Fruit fly (Drosophila melanogaster) whole organism, embryonic: Measurements from ENCODE around the gene SKIP.

Source experiments
- ATbp ChIP-seq: fragments of 200-800 bp; sonication (Bioruptor generic); optimal IDR thresholded peaks from 2 replicates; lab custom pipeline; 2017; ENCODE audit warnings: missing biosample characterization, mild to moderate bottlenecking, missing genetic modification characterization, missing genetic modification reagents
- CG12155 ChIP-seq: fragments of 200-800 bp; sonication (Bioruptor generic); optimal IDR thresholded peaks from 3 replicates; lab custom pipeline; 2016; ENCODE audit warnings: missing biosample characterization, missing genetic modification characterization
- CG13287 ChIP-seq: fragments of 200-800 bp; sonication (Bioruptor generic); IDR thresholded peaks from 2 replicates; pipeline ENCODE4 v1.3.6; 2022; ENCODE audit warnings: missing biosample characterization, missing genetic modification characterization; ENCODE audit not compliant: partially characterized antibody
- CG13894 ChIP-seq: fragments of 200-800 bp; sonication (Bioruptor generic); optimal IDR thresholded peaks from 3 replicates; lab custom pipeline; 2018; ENCODE audit warnings: missing biosample characterization, mild to moderate bottlenecking, missing genetic modification characterization, moderate library complexity
- CG16815 ChIP-seq: fragments of 200-800 bp; sonication (Bioruptor generic); optimal IDR thresholded peaks from 3 replicates; lab custom pipeline; 2017; ENCODE audit warnings: missing biosample characterization, mild to moderate bottlenecking, missing genetic modification characterization
- Chrac-16 ChIP-seq: fragments of 200-800 bp; sonication (Bioruptor generic); optimal IDR thresholded peaks from 3 replicates; lab custom pipeline; 2016; ENCODE audit warnings: missing biosample characterization, missing genetic modification characterization
- Hey ChIP-seq: fragments of 200-800 bp; sonication (Bioruptor generic); optimal IDR thresholded peaks from 3 replicates; lab custom pipeline; 2018; ENCODE audit warnings: missing biosample characterization, mild to moderate bottlenecking, missing genetic modification characterization
- Hr39 ChIP-seq: fragments of >200 bp; optimal IDR thresholded peaks from 2 replicates; lab custom pipeline; 2017
- crp ChIP-seq, 2 experiments: fragments of 200-800 bp; sonication (Bioruptor generic); optimal IDR thresholded peaks; 2 replicates in 1 of 2; 3 replicates in 1 of 2; lab custom pipeline; 2017; ENCODE audit warnings: missing biosample characterization in 2 of 2, missing genetic modification characterization in 2 of 2, mild to moderate bottlenecking in 1 of 2, moderate library complexity in 1 of 2
- ro ChIP-seq: fragments of 200-800 bp; sonication (Bioruptor generic); IDR thresholded peaks from 2 replicates; pipeline ENCODE4 v1.3.6; 2022; ENCODE audit warnings: missing biosample characterization, missing genetic modification characterization
- schlank ChIP-seq: fragments of 200-800 bp; sonication (Bioruptor generic); optimal IDR thresholded peaks from 2 replicates; lab custom pipeline; 2018; ENCODE audit warnings: missing biosample characterization, mild to moderate bottlenecking, missing genetic modification characterization
- unpg ChIP-seq: fragments of 200-800 bp; sonication (Bioruptor generic); optimal IDR thresholded peaks from 3 replicates; lab custom pipeline; 2018; ENCODE audit warnings: missing biosample characterization, mild to moderate bottlenecking, missing genetic modification characterization, moderate library complexity

DNA sequence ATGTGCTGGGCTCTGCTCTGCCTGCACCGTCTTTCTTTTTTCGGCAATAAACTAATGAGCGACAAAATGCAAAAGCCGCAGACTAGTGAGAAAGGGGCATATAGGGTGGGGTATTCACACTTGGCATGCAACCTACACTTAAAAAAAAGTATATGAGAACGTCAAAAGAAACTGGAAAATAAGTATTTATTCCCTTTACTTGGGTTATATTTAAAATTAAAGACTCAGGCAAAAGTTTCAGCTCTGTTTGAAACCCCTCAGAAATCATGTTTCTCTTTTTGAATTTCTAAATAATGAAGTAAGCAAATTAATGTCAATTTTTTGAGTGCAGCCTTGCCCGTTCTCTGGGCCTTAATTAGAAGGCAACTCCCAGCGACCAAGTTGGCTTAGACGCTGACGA, 54.2 kb downstream of the SKIP start:
- TF ChIP-seq CG16815 (GFP tag; lab: Kevin White, UChicago), result no peak
- TF ChIP-seq crp (GFP tag; optimal IDR thresholded peaks at IDR 0.05; lab: Kevin White, UChicago), result no peak
- TF ChIP-seq schlank (tag; lab: Kevin White, UChicago), result no peak
- no peak for TF ChIP-seq unpg (GFP tag; lab: Kevin White, UChicago)
- TF ChIP-seq ro (GFP tag; lab: Robert Waterston, UW), result no peak
- no peak for TF ChIP-seq Hr39 (lab: Kevin White, UChicago)
- TF ChIP-seq CG13287, result no peak
- no peak for TF ChIP-seq Chrac-16 (GFP tag; lab: Kevin White, UChicago)
- no peak for TF ChIP-seq Hey (tag; lab: Kevin White, UChicago)
- no peak for TF ChIP-seq CG12155 (GFP tag; lab: Kevin White, UChicago)
- no peak for TF ChIP-seq ATbp (GFP tag; lab: Kevin White, UChicago)
- no peak for TF ChIP-seq CG13894 (tag; lab: Kevin White, UChicago)
